Fruit fly (Drosophila melanogaster) Kc167 (cell line): Measurements from ENCODE around the gene Nmdmc.

Source experiments
- Myc ChIP-seq: fragments of >200 bp; optimal IDR thresholded peaks from 2 replicates; lab custom pipeline; 2017; ENCODE audit warnings: missing external identifiers
- Sin3A ChIP-seq: fragments of >200 bp; optimal IDR thresholded peaks from 2 replicates; lab custom pipeline; 2018; ENCODE audit warnings: missing external identifiers
- h ChIP-seq: fragments of >200 bp; optimal IDR thresholded peaks from 3 replicates; lab custom pipeline; 2018; ENCODE audit warnings: missing external identifiers
- insv ChIP-seq: fragments of >200 bp; optimal IDR thresholded peaks from 3 replicates; lab custom pipeline; 2018; ENCODE audit warnings: missing external identifiers
- psq ChIP-seq: fragments of >200 bp; optimal IDR thresholded peaks from 2 replicates; lab custom pipeline; 2017; ENCODE audit warnings: missing external identifiers
- ttk ChIP-seq: sonication (Bioruptor generic); optimal IDR thresholded peaks from 2 replicates; lab custom pipeline; 2017; ENCODE audit warnings: missing external identifiers

The Nmdmc gene

dm6 chr3R:9008202-9008601 is 42.2 kb downstream of the Nmdmc start, which contains the start of gene CG11983:
TSS of gene CG11983 (plus strand) at chr3R:9008321.
- no peak for TF ChIP-seq Myc (lab: Kevin White, UChicago)
- TF ChIP-seq ttk = no peak
- TF ChIP-seq insv = no peak
- TF ChIP-seq Sin3A = no peak
- TF ChIP-seq h (lab: Kevin White, UChicago) = no peak
- no peak for TF ChIP-seq psq (lab: Kevin White, UChicago)

- no peak for TF ChIP-seq Sin3A
- peak; percentile 93 for TF ChIP-seq ttk
- TF ChIP-seq Myc (lab: Kevin White, UChicago) = no peak
- no peak for TF ChIP-seq h (lab: Kevin White, UChicago)
Observed at dm6 chr3R:9007258-9007657, 43.1 kb downstream of the Nmdmc start.

DNA sequence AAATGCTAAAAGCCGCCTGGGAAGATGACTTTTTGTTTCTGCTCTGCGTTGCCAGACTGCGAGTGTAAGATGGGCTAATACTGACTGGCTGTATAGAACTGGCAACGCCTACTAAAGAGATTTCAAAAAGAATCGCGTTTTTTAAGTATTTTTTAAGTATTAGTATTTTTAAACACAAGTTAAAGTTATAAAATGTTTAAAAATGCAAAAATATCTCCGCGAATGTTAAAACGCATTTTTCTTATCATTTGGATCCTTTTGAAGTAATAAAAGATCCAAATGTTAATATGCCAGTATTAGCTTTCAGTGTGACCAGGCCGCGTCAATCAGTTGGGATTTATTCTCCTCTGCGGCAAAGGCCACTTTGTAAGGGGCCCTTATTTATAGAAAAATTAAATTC is 44.2 kb downstream of the Nmdmc start, which contains the start of the genes Prosbeta3 and Iru:
Gene Prosbeta3, minus strand, starts transcription at position 98 of the 400 bp plus-strand sequence.
Gene Iru, plus strand, starts transcription at position 328 of the 400 bp plus-strand sequence.
- no peak for TF ChIP-seq psq (lab: Kevin White, UChicago)
- no peak for TF ChIP-seq insv
- TF ChIP-seq ttk = no peak
- no peak for TF ChIP-seq Sin3A

DNA sequence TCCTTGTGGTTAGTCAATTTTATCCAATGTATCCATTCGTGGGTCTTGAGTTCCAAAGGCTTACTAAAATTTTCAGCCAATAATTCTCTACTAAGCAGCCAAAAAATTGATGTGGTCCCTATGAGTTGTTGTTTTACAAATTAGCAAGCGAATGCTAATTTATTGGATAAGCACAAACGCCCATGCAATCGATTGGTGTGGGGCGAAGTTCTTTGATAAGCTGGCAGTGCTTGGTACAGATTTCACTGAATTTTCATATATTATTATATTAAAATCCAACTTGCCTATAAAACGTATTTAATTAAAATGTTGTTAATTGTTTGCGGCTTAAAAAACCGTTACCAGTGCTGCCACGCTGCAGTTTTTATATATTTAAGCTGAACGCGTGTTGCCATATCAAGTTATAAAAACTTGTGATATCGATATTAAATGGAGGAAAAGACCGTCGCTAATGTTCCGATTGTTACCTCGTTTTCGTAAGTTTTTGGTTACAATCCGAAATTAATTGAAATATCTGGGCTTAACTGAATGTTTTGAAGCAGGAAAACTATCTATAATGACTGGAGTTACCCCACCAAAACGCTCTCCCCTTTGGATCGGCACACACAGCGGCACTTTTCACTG is 46.6 kb downstream of the Nmdmc start, which contains the start of the genes CG31100 and CG11980:
Gene CG31100, minus strand, starts transcription at position 51 of the 624 bp plus-strand sequence.
Gene CG11980, plus strand, starts transcription at position 418 of the 624 bp plus-strand sequence.
- TF ChIP-seq insv = no peak

DNA sequence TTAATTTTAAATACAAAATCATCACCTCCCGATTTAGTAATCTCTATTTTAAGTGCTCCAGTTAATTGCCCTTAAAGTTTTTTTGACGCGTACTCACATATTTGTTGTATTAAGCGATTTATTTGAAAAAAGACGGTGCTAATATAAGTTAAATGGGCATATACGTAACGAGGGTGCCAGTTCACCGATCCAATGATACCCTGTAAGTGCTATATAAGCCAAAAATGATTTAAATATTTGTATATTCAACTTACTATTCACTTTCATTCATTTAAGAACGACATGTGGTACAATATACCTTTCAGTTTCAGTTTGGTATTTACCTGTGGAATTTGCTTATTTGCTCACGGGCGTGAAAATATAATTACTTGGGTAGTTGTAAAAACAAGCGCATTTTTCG is 47.8 kb downstream of the Nmdmc start:
- TF ChIP-seq psq (lab: Kevin White, UChicago) (no peak), h (lab: Kevin White, UChicago) (no peak), Sin3A (no peak), ttk (no peak), insv (no peak), Myc (lab: Kevin White, UChicago) (no peak)

- TF ChIP-seq insv (no peak), Myc (lab: Kevin White, UChicago) (no peak)
Observed at dm6 chr3R:9001720-9002240, 48.6 kb downstream of the Nmdmc start.

- no peak for TF ChIP-seq insv
- no peak for TF ChIP-seq Sin3A
- TF ChIP-seq h (lab: Kevin White, UChicago) = no peak
- TF ChIP-seq Myc (lab: Kevin White, UChicago) = no peak
- TF ChIP-seq psq (lab: Kevin White, UChicago) = no peak
- TF ChIP-seq ttk = no peak
Observed at dm6 chr3R:8998243-8998642, 52.1 kb downstream of the Nmdmc start.

dm6 chr3R:8997397-8997796 is 53.0 kb downstream of the Nmdmc start, which contains the start of gene CG11977:
TSS of gene CG11977 (plus strand) at chr3R:8997697.
- TF ChIP-seq psq (lab: Kevin White, UChicago) (no peak), ttk (no peak), h (lab: Kevin White, UChicago) (no peak)

DNA sequence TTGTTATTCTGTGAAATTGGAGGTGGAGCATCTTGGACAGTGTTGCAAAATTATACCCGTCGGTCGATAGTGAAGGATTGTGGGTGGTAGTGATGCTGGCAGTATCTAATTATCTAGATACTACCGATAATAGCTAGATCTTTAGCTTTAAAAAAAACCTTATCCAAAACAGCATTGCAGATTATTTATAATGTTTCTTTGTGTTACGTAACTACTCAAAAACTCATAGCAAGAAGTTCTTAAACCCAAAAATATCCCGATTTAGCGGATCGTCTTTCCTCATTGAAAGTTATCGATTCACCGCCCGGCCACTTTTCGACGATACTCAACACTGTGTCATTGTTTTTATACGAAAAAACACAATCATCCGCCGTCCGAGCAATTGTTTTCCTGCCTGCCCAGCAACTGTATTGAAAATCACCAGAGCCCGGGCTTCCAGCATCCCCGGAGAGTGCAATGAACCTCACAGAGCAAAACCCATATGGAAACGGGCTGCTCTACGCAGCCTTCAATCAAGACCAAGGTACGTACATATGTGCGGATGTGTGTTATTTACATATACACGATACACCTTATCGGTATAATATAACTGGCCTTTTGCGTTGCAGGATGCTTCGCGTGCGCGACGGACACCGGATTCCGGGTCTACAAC is 57.3 kb downstream of the Nmdmc start, which contains the start of gene CG11975:
Gene CG11975, plus strand, starts transcription at position 326 of the 652 bp plus-strand sequence.
- TF ChIP-seq Myc (lab: Kevin White, UChicago) (no peak), psq (lab: Kevin White, UChicago) (no peak)
